Fruit fly (Drosophila melanogaster): ENCODE data around the gene VhaAC39-2.
A peak's percentile ranks its signal among the peaks of the same experiment; 100 is the strongest.

Gene VhaAC39-2

DNA sequence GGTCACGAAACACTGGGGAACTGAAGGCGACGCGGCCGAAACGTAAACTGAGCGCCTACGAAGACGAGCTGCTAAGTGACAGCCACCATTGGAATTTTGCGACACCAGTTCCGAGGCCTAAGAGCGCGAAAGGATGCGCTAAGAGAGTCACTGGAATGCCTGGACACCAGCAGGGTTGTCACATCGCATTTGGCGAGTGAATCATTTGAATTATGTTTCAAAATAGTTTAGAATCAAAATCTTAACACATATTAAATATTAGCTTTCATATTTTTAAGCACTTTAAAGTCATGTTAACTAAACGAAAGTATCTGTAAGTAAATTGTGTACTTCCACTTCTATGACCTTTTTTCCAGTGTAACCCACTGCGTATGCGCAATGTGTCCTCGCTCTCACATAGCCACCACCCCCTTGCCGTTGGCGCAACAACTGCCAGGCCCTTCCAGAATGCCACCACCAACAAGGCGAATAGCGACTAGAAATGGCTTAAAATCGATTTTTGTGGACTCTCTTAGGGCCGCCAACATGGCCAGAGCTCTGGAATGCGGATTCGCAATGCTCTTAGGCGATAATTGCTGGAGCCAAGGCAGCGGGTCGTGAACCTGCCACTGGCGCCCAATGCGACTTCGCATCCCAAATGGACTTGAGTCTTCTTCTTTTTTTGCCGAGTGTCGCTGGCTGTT, 46.3 kb downstream of the VhaAC39-2 start, which contains the start of gene Cow (continued):
- TF ChIP-seq CG11085 (GFP tag; IDR thresholded peaks at IDR 0.05), result no peak
- no peak for TF ChIP-seq shn (GFP tag; optimal IDR thresholded peaks at IDR 0.05)
- peak; percentile 20 for TF ChIP-seq CG4820 (GFP tag; optimal IDR thresholded peaks at IDR 0.05)
- TF ChIP-seq Dad (GFP tag; optimal IDR thresholded peaks at IDR 0.05), result no peak
- TF ChIP-seq HHEX (GFP tag; optimal IDR thresholded peaks at IDR 0.05), result peak; percentile 66
- peak; percentile 95 for TF ChIP-seq onecut (GFP tag; IDR thresholded peaks at IDR 0.05)
- TF ChIP-seq CG11560 (tag; IDR thresholded peaks at IDR 0.05), result peak; percentile 65
- peak; percentile 66 for TF ChIP-seq HLH3B (GFP tag; IDR thresholded peaks at IDR 0.05)
- TF ChIP-seq CG34422 (GFP tag; IDR thresholded peaks at IDR 0.05), result peak; percentile 43; the same call in 1 of the 3 replicates
- TF ChIP-seq wor (GFP tag; IDR thresholded peaks at IDR 0.05), result no peak
- peak; percentile 72; the same call in 2 of the 3 replicates for TF ChIP-seq CG11695 (GFP tag; IDR thresholded peaks at IDR 0.05)
- no peak for TF ChIP-seq croc (GFP tag; conservative IDR thresholded peaks at IDR 0.05)
- peak; percentile 41 for TF ChIP-seq sd (tag; optimal IDR thresholded peaks at IDR 0.05)
- no peak for TF ChIP-seq sc (optimal IDR thresholded peaks at IDR 0.05)
- peak; percentile 1 for TF ChIP-seq sc (GFP tag; optimal IDR thresholded peaks at IDR 0.05)
- TF ChIP-seq Dip3 (GFP tag; optimal IDR thresholded peaks at IDR 0.05), result peak; percentile 54
- TF ChIP-seq CG34224 (GFP tag; IDR thresholded peaks at IDR 0.05; ENCODE audit: partially characterized antibody), result no peak
- no peak for TF ChIP-seq CG12744 (GFP tag; optimal IDR thresholded peaks at IDR 0.05)
- TF ChIP-seq CG6272 (GFP tag; IDR thresholded peaks at IDR 0.05), result peak; percentile 71
- no peak for TF ChIP-seq dati (GFP tag; IDR thresholded peaks at IDR 0.05)
- no peak for TF ChIP-seq CG15696 (tag; optimal IDR thresholded peaks at IDR 0.05)
- peak; percentile 15 for TF ChIP-seq CG33213 (GFP tag; optimal IDR thresholded peaks at IDR 0.05)
- TF ChIP-seq pum (GFP tag; optimal IDR thresholded peaks at IDR 0.05), result peak; percentile 46
- TF ChIP-seq ham (GFP tag; IDR thresholded peaks at IDR 0.05), result no peak
- no peak for TF ChIP-seq CG3065 (GFP tag; optimal IDR thresholded peaks at IDR 0.05)
- peak; percentile 66 for TF ChIP-seq ttk (GFP tag; IDR thresholded peaks at IDR 0.05)
- TF ChIP-seq ERR (GFP tag; optimal IDR thresholded peaks at IDR 0.05), result no peak
- TF ChIP-seq bigmax (GFP tag; optimal IDR thresholded peaks at IDR 0.05), result no peak
- TF ChIP-seq ems (GFP tag; optimal IDR thresholded peaks at IDR 0.05), result peak; percentile 36
- peak; percentile 5 for TF ChIP-seq D19B (GFP tag; optimal IDR thresholded peaks at IDR 0.05)
- no peak for TF ChIP-seq HLHmδ (GFP tag; optimal IDR thresholded peaks at IDR 0.05)
- no peak for TF ChIP-seq Abd-B (GFP tag; optimal IDR thresholded peaks at IDR 0.05)
- TF ChIP-seq rib (GFP tag; IDR thresholded peaks at IDR 0.05), result no peak
- TF ChIP-seq disco-r (GFP tag; optimal IDR thresholded peaks at IDR 0.05), result no peak
- TF ChIP-seq fru (optimal IDR thresholded peaks at IDR 0.05), result no peak
- TF ChIP-seq tx (GFP tag; optimal IDR thresholded peaks at IDR 0.05), result peak; percentile 11
- TF ChIP-seq CG33557 (GFP tag; optimal IDR thresholded peaks at IDR 0.05), result no peak
- TF ChIP-seq psq (GFP tag; optimal IDR thresholded peaks at IDR 0.05), result no peak
- no peak for TF ChIP-seq CG11247 (GFP tag; IDR thresholded peaks at IDR 0.05)
- peak; percentile 12 for TF ChIP-seq Nf-YB (GFP tag; optimal IDR thresholded peaks at IDR 0.05)
- TF ChIP-seq MBD-R2 (GFP tag; IDR thresholded peaks at IDR 0.05), result peak; percentile 39; the same call in 1 of the 2 replicates
- TF ChIP-seq mam (GFP tag; optimal IDR thresholded peaks at IDR 0.05), result peak; percentile 69
- no peak for TF ChIP-seq bbx (GFP tag; IDR thresholded peaks at IDR 0.05; ENCODE audit: partially characterized antibody)
- no peak for TF ChIP-seq Gsc (GFP tag; IDR thresholded peaks at IDR 0.05)
- no peak for TF ChIP-seq CG7928 (GFP tag; optimal IDR thresholded peaks at IDR 0.05)
- TF ChIP-seq eve (GFP tag; optimal IDR thresholded peaks at IDR 0.05), result no peak
- peak in 1 of 2 experiments; percentile 46 for TF ChIP-seq chif (GFP tag; optimal IDR thresholded peaks at IDR 0.05)
- peak; percentile 24 for TF ChIP-seq Camta (GFP tag; optimal IDR thresholded peaks at IDR 0.05)
- peak; percentile 82 for TF ChIP-seq CG14014 (GFP tag; IDR thresholded peaks at IDR 0.05)
- peak; percentile 65 for TF ChIP-seq CG30403 (GFP tag; optimal IDR thresholded peaks at IDR 0.05)
- TF ChIP-seq lov (optimal IDR thresholded peaks at IDR 0.05), result no peak
- TF ChIP-seq lov (GFP tag; IDR thresholded peaks at IDR 0.05), result no peak

Data from whole organism, embryonic.